Worm (Caenorhabditis elegans): Measurements from ENCODE around the gene F19B2.6.

F19B2.6 gene

ce11 chrV:20123616-20124015 is 34.7 kb upstream of the F19B2.6 start:
- no peak for TF ChIP-seq skn-1 (tag; optimal IDR thresholded peaks at IDR 0.05)
- TF ChIP-seq mbf-1 (tag; optimal IDR thresholded peaks at IDR 0.05), result no peak
- no peak for TF ChIP-seq unc-62 (GFP tag; optimal IDR thresholded peaks at IDR 0.05)
- TF ChIP-seq nhr-10 (tag; optimal IDR thresholded peaks at IDR 0.05), result no peak
- no peak for TF ChIP-seq nhr-237 (tag; optimal IDR thresholded peaks at IDR 0.05)
- TF ChIP-seq egl-27 (tag; optimal IDR thresholded peaks at IDR 0.05), result no peak
- TF ChIP-seq nhr-11 (tag; optimal IDR thresholded peaks at IDR 0.05), result no peak
- no peak for TF ChIP-seq lin-13 (GFP tag; optimal IDR thresholded peaks at IDR 0.05)
- TF ChIP-seq crh-2 (tag; optimal IDR thresholded peaks at IDR 0.05), result no peak

- TF ChIP-seq nhr-21 (tag; optimal IDR thresholded peaks at IDR 0.05), result no peak
- TF ChIP-seq lsy-2 (tag; optimal IDR thresholded peaks at IDR 0.05), result no peak
- TF ChIP-seq Y55F3AM.14 (GFP tag; optimal IDR thresholded peaks at IDR 0.05), result no peak
- no peak for TF ChIP-seq skn-1 (tag; optimal IDR thresholded peaks at IDR 0.05)
- TF ChIP-seq mab-5 (tag; optimal IDR thresholded peaks at IDR 0.05), result no peak
- TF ChIP-seq peb-1 (tag; optimal IDR thresholded peaks at IDR 0.05), result no peak
- no peak for TF ChIP-seq mdl-1 (tag; optimal IDR thresholded peaks at IDR 0.05)
- TF ChIP-seq aly-2 (tag; optimal IDR thresholded peaks at IDR 0.05), result no peak
- TF ChIP-seq sma-9 (GFP tag; optimal IDR thresholded peaks at IDR 0.05), result no peak
- no peak for TF ChIP-seq sma-9 (tag; optimal IDR thresholded peaks at IDR 0.05)
- no peak for TF ChIP-seq egl-27 (tag; optimal IDR thresholded peaks at IDR 0.05)
- TF ChIP-seq nhr-129 (tag; optimal IDR thresholded peaks at IDR 0.05), result no peak
- no peak for TF ChIP-seq F13H6.1 (tag; optimal IDR thresholded peaks at IDR 0.05)
- no peak for TF ChIP-seq blmp-1 (tag; optimal IDR thresholded peaks at IDR 0.05; ENCODE audit: insufficient read depth)
- TF ChIP-seq elt-1 (tag; optimal IDR thresholded peaks at IDR 0.05), result no peak
- TF ChIP-seq gmeb-1 (tag; optimal IDR thresholded peaks at IDR 0.05), result no peak
- TF ChIP-seq mbf-1 (tag; optimal IDR thresholded peaks at IDR 0.05), result no peak
These were observed 33.9 kb upstream of the F19B2.6 start for ce11 chrV:20124393-20124792.

ce11 chrV:20125137-20125536 is 33.2 kb upstream of the F19B2.6 start:
- TF ChIP-seq nhr-77 (tag; optimal IDR thresholded peaks at IDR 0.05), result no peak
- no peak for TF ChIP-seq nhr-12 (tag; optimal IDR thresholded peaks at IDR 0.05)
- no peak for TF ChIP-seq zag-1 (tag; optimal IDR thresholded peaks at IDR 0.05)
- no peak for TF ChIP-seq Y55F3AM.14 (GFP tag; optimal IDR thresholded peaks at IDR 0.05)
- no peak for TF ChIP-seq egl-27 (tag; optimal IDR thresholded peaks at IDR 0.05)
- TF ChIP-seq F13H6.1 (tag; optimal IDR thresholded peaks at IDR 0.05), result no peak
- no peak for TF ChIP-seq nhr-10 (tag; optimal IDR thresholded peaks at IDR 0.05)
- TF ChIP-seq mab-5 (tag; optimal IDR thresholded peaks at IDR 0.05), result no peak
- no peak for TF ChIP-seq ztf-4 (tag; optimal IDR thresholded peaks at IDR 0.05)

- TF ChIP-seq sma-9 (GFP tag; optimal IDR thresholded peaks at IDR 0.05), result no peak
- no peak for TF ChIP-seq sma-9 (tag; optimal IDR thresholded peaks at IDR 0.05)
- TF ChIP-seq nhr-25 (tag; optimal IDR thresholded peaks at IDR 0.05), result no peak
- no peak for TF ChIP-seq nhr-21 (tag; optimal IDR thresholded peaks at IDR 0.05)
- TF ChIP-seq nhr-129 (tag; optimal IDR thresholded peaks at IDR 0.05), result no peak
- no peak for TF ChIP-seq lin-13 (GFP tag; optimal IDR thresholded peaks at IDR 0.05)
- no peak for TF ChIP-seq nhr-77 (tag; optimal IDR thresholded peaks at IDR 0.05)
- no peak for TF ChIP-seq unc-55 (GFP tag; optimal IDR thresholded peaks at IDR 0.05)
- no peak for TF ChIP-seq fos-1 (tag; optimal IDR thresholded peaks at IDR 0.05)
- TF ChIP-seq nhr-12 (tag; optimal IDR thresholded peaks at IDR 0.05), result no peak
- no peak for TF ChIP-seq nhr-6 (tag; optimal IDR thresholded peaks at IDR 0.05)
- TF ChIP-seq aly-2 (tag; optimal IDR thresholded peaks at IDR 0.05), result no peak
- no peak for TF ChIP-seq blmp-1 (tag; optimal IDR thresholded peaks at IDR 0.05; ENCODE audit: insufficient read depth)
- TF ChIP-seq ZK546.5 (tag; optimal IDR thresholded peaks at IDR 0.05), result no peak
- no peak for TF ChIP-seq lin-11 (tag; optimal IDR thresholded peaks at IDR 0.05)
These were observed 31.7 kb upstream of the F19B2.6 start for ce11 chrV:20126637-20127036.

- no peak for TF ChIP-seq sma-3 (GFP tag; optimal IDR thresholded peaks at IDR 0.05)
- TF ChIP-seq C34F6.9 (tag; optimal IDR thresholded peaks at IDR 0.05), result no peak
- TF ChIP-seq elt-1 (tag; optimal IDR thresholded peaks at IDR 0.05), result no peak
- no peak for TF ChIP-seq nhr-6 (tag; optimal IDR thresholded peaks at IDR 0.05)
- TF ChIP-seq egl-27 (tag; optimal IDR thresholded peaks at IDR 0.05), result no peak
- TF ChIP-seq nhr-25 (tag; optimal IDR thresholded peaks at IDR 0.05), result no peak
- TF ChIP-seq zag-1 (tag; optimal IDR thresholded peaks at IDR 0.05), result no peak
- no peak for TF ChIP-seq Y55F3AM.14 (GFP tag; optimal IDR thresholded peaks at IDR 0.05)
- TF ChIP-seq lin-39 (tag; optimal IDR thresholded peaks at IDR 0.05), result no peak
- no peak for TF ChIP-seq nhr-237 (tag; optimal IDR thresholded peaks at IDR 0.05)
- no peak for TF ChIP-seq elt-3 (tag; optimal IDR thresholded peaks at IDR 0.05)
- TF ChIP-seq skn-1 (tag; optimal IDR thresholded peaks at IDR 0.05), result no peak
- no peak for TF ChIP-seq nhr-129 (tag; optimal IDR thresholded peaks at IDR 0.05)
- TF ChIP-seq ZK546.5 (tag; optimal IDR thresholded peaks at IDR 0.05), result no peak
- TF ChIP-seq unc-55 (GFP tag; optimal IDR thresholded peaks at IDR 0.05), result no peak
- no peak for TF ChIP-seq ztf-11 (tag; optimal IDR thresholded peaks at IDR 0.05)
- TF ChIP-seq ceh-82 (tag; optimal IDR thresholded peaks at IDR 0.05), result no peak
- TF ChIP-seq nhr-77 (tag; optimal IDR thresholded peaks at IDR 0.05), result no peak
- no peak for TF ChIP-seq aly-2 (tag; optimal IDR thresholded peaks at IDR 0.05)
These were observed 30.8 kb upstream of the F19B2.6 start for ce11 chrV:20127543-20127942.
